Worm (Caenorhabditis elegans) whole organism, early embryonic: ENCODE data around the gene srz-99.

Experiments
- ceh-36 ChIP-seq: sonication (generic microtip); optimal IDR thresholded peaks from 2 replicates; lab custom pipeline; 2016; ENCODE audit warnings: missing genetic modification characterization, inconsistent platforms, missing compliant biosample characterization
- hmg-4 ChIP-seq: fragments of 200-800 bp; sonication (Bioruptor generic); optimal IDR thresholded peaks from 2 replicates; lab custom pipeline; 2018; ENCODE audit warnings: mild to moderate bottlenecking, missing genetic modification characterization, missing compliant biosample characterization
- pes-1 ChIP-seq: fragments of 200-800 bp; sonication (Bioruptor generic); IDR thresholded peaks from 2 replicates; pipeline ENCODE4 v1.3.6; 2022; ENCODE audit warnings: missing genetic modification reagents, missing genetic modification characterization, missing compliant biosample characterization
- scrt-1 ChIP-seq: fragments of 200-800 bp; sonication (Bioruptor generic); IDR thresholded peaks from 2 replicates; pipeline ENCODE4 v1.3.6; 2022; ENCODE audit warnings: missing genetic modification characterization, missing compliant biosample characterization

ce11 chrV:16682886-16683285 is 47.2 kb upstream of the srz-99 start, which contains the start of gene srw-36:
- TF ChIP-seq pes-1 (GFP tag; lab: Robert Waterston, UW): no peak
- no peak for TF ChIP-seq scrt-1
- no peak for TF ChIP-seq ceh-36
- TF ChIP-seq hmg-4 (GFP tag; lab: Kevin White, UChicago): no peak
